Worm (Caenorhabditis elegans): ENCODE measurements around the gene cki-1.

The cki-1 gene

DNA sequence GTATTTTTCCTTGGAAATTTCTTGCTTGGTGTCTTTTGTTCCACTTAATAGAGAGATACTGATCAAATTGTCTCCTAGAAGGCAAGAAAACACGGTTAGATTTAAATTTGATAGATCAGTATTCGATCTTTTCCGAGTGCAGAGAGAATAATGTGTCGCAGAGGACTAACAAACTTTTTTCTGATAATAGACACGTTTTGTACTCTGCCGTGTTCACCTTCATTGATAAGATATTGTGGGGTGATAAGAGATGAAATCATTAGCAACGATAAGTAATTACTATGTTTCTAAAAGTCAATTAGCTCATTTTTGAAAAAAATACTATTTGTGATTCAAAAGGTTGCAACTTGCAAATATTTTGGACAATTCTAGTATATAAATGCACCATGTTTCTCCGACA is 34.3 kb upstream of the cki-1 start (continued):
- TF ChIP-seq nhr-85 (tag) (no peak), lin-39 (tag; optimal IDR thresholded peaks at IDR 0.05) (no peak), snu-23 (GFP tag; optimal IDR thresholded peaks at IDR 0.05) (peak; percentile 2), pqm-1 (tag; optimal IDR thresholded peaks at IDR 0.05) (peak; percentile 29), elt-2 (tag; optimal IDR thresholded peaks at IDR 0.05) (peak; percentile 75), unc-86 (tag; optimal IDR thresholded peaks at IDR 0.05) (no peak), unc-30 (tag; optimal IDR thresholded peaks at IDR 0.05) (no peak), C04F5.9 (tag; optimal IDR thresholded peaks at IDR 0.05) (no peak), nhr-237 (tag; optimal IDR thresholded peaks at IDR 0.05) (no peak), mab-9 (GFP tag; IDR thresholded peaks at IDR 0.05) (no peak), swsn-7 (tag; optimal IDR thresholded peaks at IDR 0.05) (no peak), fos-1 (tag; optimal IDR thresholded peaks at IDR 0.05) (no peak), aha-1 (tag; optimal IDR thresholded peaks at IDR 0.05) (no peak), elt-3 (tag; optimal IDR thresholded peaks at IDR 0.05) (peak; percentile 29 to 97 (median 86)), lir-3 (tag; optimal IDR thresholded peaks at IDR 0.05; ENCODE audit: poor library complexity) (no peak), unc-130 (tag; optimal IDR thresholded peaks at IDR 0.05) (no peak), egl-27 (tag; optimal IDR thresholded peaks at IDR 0.05) (no peak), snpc-4 (tag; optimal IDR thresholded peaks at IDR 0.05) (no peak), nhr-76 (tag; optimal IDR thresholded peaks at IDR 0.05) (no peak), lin-35 (GFP tag; optimal IDR thresholded peaks at IDR 0.05) (no peak), tlp-1 (tag; optimal IDR thresholded peaks at IDR 0.05) (peak; percentile 14), vab-15 (tag; optimal IDR thresholded peaks at IDR 0.05) (no peak), ceh-90 (tag; optimal IDR thresholded peaks at IDR 0.05) (no peak), lin-13 (GFP tag; optimal IDR thresholded peaks at IDR 0.05) (no peak), grh-1 (GFP tag; IDR thresholded peaks at IDR 0.05) (0 out of 2 replicates have a peak, but pooled peaks have one; percentile 15), zip-4 (GFP tag; optimal IDR thresholded peaks at IDR 0.05) (no peak), ztf-11 (tag; optimal IDR thresholded peaks at IDR 0.05) (no peak), unc-62 (GFP tag; optimal IDR thresholded peaks at IDR 0.05) (no peak)

DNA sequence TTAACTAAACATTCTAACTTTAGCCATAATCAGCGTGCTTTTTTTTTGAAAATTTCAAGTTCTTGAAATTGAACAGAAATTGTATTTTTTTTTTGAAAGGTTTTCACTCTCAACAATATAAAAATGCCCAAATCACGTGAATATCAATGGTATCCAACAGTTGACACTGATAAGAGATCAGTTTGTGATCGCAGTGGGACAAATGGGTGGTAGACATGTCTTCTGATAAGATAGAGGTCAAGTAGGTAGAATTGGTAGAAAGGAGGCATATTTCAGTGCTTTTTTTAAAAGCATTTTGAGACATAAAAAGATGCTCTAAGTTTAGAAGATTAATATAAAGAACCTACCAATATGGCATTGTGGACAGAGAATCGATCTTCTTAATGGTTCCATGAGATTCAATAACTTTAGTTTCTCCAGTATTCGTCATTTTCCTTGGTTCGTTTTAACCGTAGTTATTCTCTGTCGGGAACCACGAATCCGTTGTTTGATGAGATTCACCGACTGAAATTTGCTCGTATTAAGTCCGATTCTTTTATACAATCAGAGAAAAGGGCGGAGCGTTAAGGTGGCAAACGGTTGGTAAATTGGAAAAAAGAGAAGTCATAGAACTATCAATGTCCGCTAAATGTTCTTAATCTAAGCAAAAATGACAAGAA is 33.6 kb upstream of the cki-1 start, which contains the start of gene mthf-1:
mthf-1 (minus strand) TSS at position 504 of the 659 bp plus-strand sequence.
- TF ChIP-seq xbp-1 (tag; optimal IDR thresholded peaks at IDR 0.05) = no peak
- TF ChIP-seq nhr-85 (tag) = peak; percentile 70
- no peak for TF ChIP-seq nhr-47 (tag; optimal IDR thresholded peaks at IDR 0.05)
- no peak for TF ChIP-seq nhr-11 (tag; optimal IDR thresholded peaks at IDR 0.05)
- TF ChIP-seq vab-15 (tag; optimal IDR thresholded peaks at IDR 0.05) = no peak
- TF ChIP-seq egl-27 (tag; optimal IDR thresholded peaks at IDR 0.05) = no peak
- peak in 4 of 6 experiments; percentile 23 to 73 (median 67) for TF ChIP-seq elt-3 (tag; optimal IDR thresholded peaks at IDR 0.05)
- TF ChIP-seq ces-1 (GFP tag; optimal IDR thresholded peaks at IDR 0.05) = no peak
- TF ChIP-seq lsy-2 (tag; optimal IDR thresholded peaks at IDR 0.05) = peak in 1 of 2 experiments; percentile 1
- no peak for TF ChIP-seq unc-30 (tag; optimal IDR thresholded peaks at IDR 0.05)
- no peak for TF ChIP-seq skn-1 (tag; optimal IDR thresholded peaks at IDR 0.05)
- peak; percentile 69 for TF ChIP-seq blmp-1 (tag; optimal IDR thresholded peaks at IDR 0.05)
- TF ChIP-seq dpl-1 (GFP tag; optimal IDR thresholded peaks at IDR 0.05) = peak in 1 of 3 experiments; percentile 17
- TF ChIP-seq nhr-19 (GFP tag; conservative IDR thresholded peaks at IDR 0.05) = peak; percentile 15; the same call in 1 of the 2 replicates
- TF ChIP-seq nhr-71 (tag; optimal IDR thresholded peaks at IDR 0.05) = peak; percentile 47
- no peak for TF ChIP-seq hpl-2 (GFP tag; optimal IDR thresholded peaks at IDR 0.05)
- TF ChIP-seq swsn-7 (tag; optimal IDR thresholded peaks at IDR 0.05) = no peak
- no peak for TF ChIP-seq efl-3 (GFP tag; optimal IDR thresholded peaks at IDR 0.05)
- TF ChIP-seq efl-1 (optimal IDR thresholded peaks at IDR 0.05) = no peak
- peak in 1 of 2 experiments; percentile 6 for TF ChIP-seq efl-1 (GFP tag; optimal IDR thresholded peaks at IDR 0.05 in 1 of 2)
- no peak for TF ChIP-seq irx-1 (tag; optimal IDR thresholded peaks at IDR 0.05)
- TF ChIP-seq nhr-12 (tag; optimal IDR thresholded peaks at IDR 0.05) = no peak
- peak; percentile 66 for TF ChIP-seq nhr-90 (tag; optimal IDR thresholded peaks at IDR 0.05; ENCODE audit: poor library complexity)
- peak in 1 of 2 experiments; percentile 60 for TF ChIP-seq lin-35 (GFP tag; optimal IDR thresholded peaks at IDR 0.05)
- TF ChIP-seq snu-23 (GFP tag; optimal IDR thresholded peaks at IDR 0.05) = peak; percentile 1
- TF ChIP-seq tbx-2 (tag; optimal IDR thresholded peaks at IDR 0.05) = no peak
- peak; percentile 2 for TF ChIP-seq C16A3.4 (tag; optimal IDR thresholded peaks at IDR 0.05)
- TF ChIP-seq nhr-20 (tag; optimal IDR thresholded peaks at IDR 0.05) = peak; percentile 41
- peak; percentile 86 for TF ChIP-seq elt-2 (tag; optimal IDR thresholded peaks at IDR 0.05)
- TF ChIP-seq lin-13 (GFP tag; optimal IDR thresholded peaks at IDR 0.05) = no peak
- TF ChIP-seq mab-9 (GFP tag; IDR thresholded peaks at IDR 0.05) = no peak

Measured in whole organism, L1 larva.